Fruit fly (Drosophila melanogaster) whole organism, embryonic: ENCODE results near the gene CG33298.
A peak's percentile ranks its signal among the peaks of the same experiment; 100 is the strongest.

ENCODE experiments used
- ATbp ChIP-seq: fragments of 200-800 bp; sonication (Bioruptor generic); optimal IDR thresholded peaks from 2 replicates; lab custom pipeline; 2017; ENCODE audit warnings: missing biosample characterization, mild to moderate bottlenecking, missing genetic modification characterization, missing genetic modification reagents
- CG10147 ChIP-seq: fragments of 200-800 bp; sonication (Bioruptor generic); optimal IDR thresholded peaks from 2 replicates; lab custom pipeline; 2019; ENCODE audit warnings: missing biosample characterization, mild to moderate bottlenecking, missing genetic modification characterization, moderate library complexity
- CG10959 ChIP-seq: fragments of 200-800 bp; sonication (Bioruptor generic); IDR thresholded peaks from 2 replicates; pipeline ENCODE4 v1.3.6; 2022; ENCODE audit warnings: missing biosample characterization, missing genetic modification characterization
- CG10979 ChIP-seq: fragments of 200-800 bp; sonication (Bioruptor generic); optimal IDR thresholded peaks from 2 replicates; lab custom pipeline; 2018; ENCODE audit warnings: missing biosample characterization, mild to moderate bottlenecking, missing genetic modification characterization, moderate library complexity
- CG1233 ChIP-seq: fragments of 200-800 bp; sonication (Bioruptor generic); optimal IDR thresholded peaks from 4 replicates; lab custom pipeline; 2018; ENCODE audit warnings: missing biosample characterization, mild to moderate bottlenecking, missing genetic modification characterization
- CG13123 ChIP-seq: fragments of 200-800 bp; sonication (Bioruptor generic); optimal IDR thresholded peaks from 2 replicates; lab custom pipeline; 2016; ENCODE audit warnings: missing biosample characterization, missing genetic modification characterization
- CG14667 ChIP-seq: fragments of 200-800 bp; sonication (Bioruptor generic); IDR thresholded peaks from 2 replicates; pipeline ENCODE4 v1.3.6; 2022; ENCODE audit warnings: missing biosample characterization, missing genetic modification characterization
- CG15514 ChIP-seq: fragments of 200-800 bp; sonication (Bioruptor generic); optimal IDR thresholded peaks from 3 replicates; lab custom pipeline; 2017; ENCODE audit warnings: missing biosample characterization, missing genetic modification characterization, mild to moderate bottlenecking, moderate library complexity, missing genetic modification reagents
- CG17912 ChIP-seq: fragments of 200-800 bp; sonication (Bioruptor generic); optimal IDR thresholded peaks from 2 replicates; lab custom pipeline; 2018; ENCODE audit warnings: missing biosample characterization, mild to moderate bottlenecking, missing genetic modification characterization
- CG3065 ChIP-seq: fragments of 200-800 bp; sonication (Bioruptor generic); optimal IDR thresholded peaks from 2 replicates; lab custom pipeline; 2016; ENCODE audit warnings: missing biosample characterization, missing genetic modification characterization
- CG31365 ChIP-seq: fragments of 200-800 bp; sonication (Bioruptor generic); optimal IDR thresholded peaks from 2 replicates; lab custom pipeline; 2018; ENCODE audit warnings: missing biosample characterization, mild to moderate bottlenecking, missing genetic modification characterization
- CG6765 ChIP-seq: fragments of 200-800 bp; sonication (Bioruptor generic); optimal IDR thresholded peaks from 3 replicates; lab custom pipeline; 2017; ENCODE audit warnings: missing biosample characterization, mild to moderate bottlenecking, missing genetic modification characterization
- CG6813 ChIP-seq: fragments of 200-800 bp; sonication (Bioruptor generic); optimal IDR thresholded peaks from 2 replicates; lab custom pipeline; 2017; ENCODE audit warnings: missing biosample characterization, missing genetic modification characterization, mild to moderate bottlenecking, moderate library complexity, missing genetic modification reagents
- CG7271 ChIP-seq: fragments of 200-800 bp; sonication (Bioruptor generic); optimal IDR thresholded peaks from 2 replicates; lab custom pipeline; 2018; ENCODE audit warnings: missing biosample characterization, mild to moderate bottlenecking, missing genetic modification characterization, moderate library complexity
- CG8290 ChIP-seq, 3 experiments: fragments of 200-800 bp; sonication (Bioruptor generic); optimal IDR thresholded peaks; 2 replicates each; lab custom pipeline; 2016 to 2019; ENCODE audit warnings: missing biosample characterization in 3 of 3, missing genetic modification characterization in 3 of 3, mild to moderate bottlenecking in 2 of 3, moderate library complexity in 1 of 3
- Fer2 ChIP-seq: fragments of 200-800 bp; sonication (Bioruptor generic); optimal IDR thresholded peaks from 2 replicates; lab custom pipeline; 2018; ENCODE audit warnings: missing biosample characterization, mild to moderate bottlenecking, missing genetic modification characterization, moderate library complexity
- Hand ChIP-seq: fragments of 200-800 bp; sonication (Bioruptor generic); optimal IDR thresholded peaks from 2 replicates; lab custom pipeline; 2017; ENCODE audit warnings: mild to moderate bottlenecking, missing biosample characterization, missing genetic modification reagents, missing genetic modification characterization
- HmgZ ChIP-seq: fragments of 200-800 bp; sonication (Bioruptor generic); optimal IDR thresholded peaks from 2 replicates; lab custom pipeline; 2018; ENCODE audit warnings: missing biosample characterization, mild to moderate bottlenecking, missing genetic modification characterization
- Hmr ChIP-seq: fragments of 200-800 bp; sonication (Bioruptor generic); optimal IDR thresholded peaks from 3 replicates; lab custom pipeline; 2017; ENCODE audit warnings: mild to moderate bottlenecking, missing biosample characterization, missing genetic modification reagents, missing genetic modification characterization
- Hr3 ChIP-seq: fragments of 200-800 bp; sonication (Bioruptor generic); optimal IDR thresholded peaks from 3 replicates; lab custom pipeline; 2016; ENCODE audit warnings: missing biosample characterization, missing genetic modification characterization
- Oaz ChIP-seq: fragments of 200-800 bp; sonication (Bioruptor generic); IDR thresholded peaks from 2 replicates; pipeline ENCODE4 v1.3.6; 2022; ENCODE audit warnings: missing biosample characterization, missing genetic modification characterization
- Sry-β ChIP-seq: fragments of 200-800 bp; sonication (Bioruptor generic); optimal IDR thresholded peaks from 2 replicates; lab custom pipeline; 2018; ENCODE audit warnings: missing biosample characterization, mild to moderate bottlenecking, missing genetic modification characterization, moderate library complexity
- TFAM ChIP-seq: fragments of 200-800 bp; sonication (Bioruptor generic); optimal IDR thresholded peaks from 2 replicates; lab custom pipeline; 2017; ENCODE audit warnings: missing biosample characterization, missing genetic modification characterization, inconsistent platforms
- ab ChIP-seq: fragments of 200-800 bp; sonication (Bioruptor generic); optimal IDR thresholded peaks from 2 replicates; lab custom pipeline; 2016; ENCODE audit warnings: missing biosample characterization, missing genetic modification characterization
- abd-A ChIP-seq: fragments of 200-800 bp; sonication (Bioruptor generic); optimal IDR thresholded peaks from 3 replicates; lab custom pipeline; 2019; ENCODE audit warnings: missing biosample characterization, mild to moderate bottlenecking, missing genetic modification characterization, moderate library complexity
- al ChIP-seq: fragments of 200-800 bp; sonication (Bioruptor generic); IDR thresholded peaks from 2 replicates; pipeline ENCODE4 v1.3.6; 2022; ENCODE audit warnings: missing biosample characterization, missing genetic modification characterization
- cad ChIP-seq: fragments of >200 bp; optimal IDR thresholded peaks from 2 replicates; lab custom pipeline; 2017; ENCODE audit warnings: missing biosample characterization, missing genetic modification characterization
- chinmo ChIP-seq: fragments of 200-800 bp; sonication (Bioruptor generic); IDR thresholded peaks from 4 replicates; pipeline ENCODE4 v1.3.6; 2022; ENCODE audit warnings: missing biosample characterization, missing genetic modification characterization; ENCODE audit not compliant: partially characterized antibody
- ci ChIP-seq: fragments of 200-800 bp; sonication (Bioruptor generic); IDR thresholded peaks from 3 replicates; pipeline ENCODE4 v1.3.6; 2022; ENCODE audit warnings: missing biosample characterization, missing genetic modification characterization
- cwo ChIP-seq: fragments of 200-800 bp; sonication (Bioruptor generic); optimal IDR thresholded peaks from 3 replicates; lab custom pipeline; 2017; ENCODE audit warnings: missing biosample characterization, missing genetic modification characterization, mild to moderate bottlenecking, moderate library complexity, missing genetic modification reagents
- dmrt11E ChIP-seq: fragments of 200-800 bp; sonication (Bioruptor generic); optimal IDR thresholded peaks from 3 replicates; lab custom pipeline; 2018; ENCODE audit warnings: missing biosample characterization, mild to moderate bottlenecking, missing genetic modification characterization, moderate library complexity
- fd64A ChIP-seq: fragments of 200-800 bp; sonication (Bioruptor generic); optimal IDR thresholded peaks from 3 replicates; lab custom pipeline; 2018; ENCODE audit warnings: missing biosample characterization, mild to moderate bottlenecking, missing genetic modification characterization
- gce ChIP-seq: fragments of 200-800 bp; sonication (Bioruptor generic); IDR thresholded peaks from 3 replicates; pipeline ENCODE4 v1.3.6; 2022; ENCODE audit warnings: missing biosample characterization, missing genetic modification characterization
- gem ChIP-seq: fragments of 200-800 bp; sonication (Bioruptor generic); optimal IDR thresholded peaks from 2 replicates; lab custom pipeline; 2019; ENCODE audit warnings: missing biosample characterization, mild to moderate bottlenecking, missing genetic modification characterization, moderate library complexity
- h ChIP-seq: fragments of >200 bp; optimal IDR thresholded peaks from 2 replicates; lab custom pipeline; 2017
- her ChIP-seq: fragments of 200-800 bp; sonication (Bioruptor generic); optimal IDR thresholded peaks from 2 replicates; lab custom pipeline; 2016; ENCODE audit warnings: missing biosample characterization, missing genetic modification characterization
- kah ChIP-seq: fragments of 200-800 bp; sonication (Bioruptor generic); optimal IDR thresholded peaks from 2 replicates; lab custom pipeline; 2018; ENCODE audit warnings: missing biosample characterization, mild to moderate bottlenecking, missing genetic modification characterization
- kni ChIP-seq: fragments of 200-800 bp; sonication (Bioruptor generic); optimal IDR thresholded peaks from 3 replicates; lab custom pipeline; 2017; ENCODE audit warnings: mild to moderate bottlenecking, missing biosample characterization, missing genetic modification reagents, missing genetic modification characterization
- lov ChIP-seq, 2 experiments: fragments of 200-800 bp in 1 of 2; fragments of >200 bp in 1 of 2; sonication (Bioruptor generic) in 1 of 2; IDR thresholded peaks in 1 of 2; optimal IDR thresholded peaks in 1 of 2; 2 replicates in 1 of 2; 3 replicates in 1 of 2; pipeline versions ENCODE4 v1.3.6 to Lab custom; 2017 to 2022; ENCODE audit warnings: missing biosample characterization in 1 of 2, missing genetic modification characterization in 1 of 2
- mirr ChIP-seq: fragments of 200-800 bp; sonication (Bioruptor generic); optimal IDR thresholded peaks from 3 replicates; lab custom pipeline; 2018; ENCODE audit warnings: missing biosample characterization, mild to moderate bottlenecking, missing genetic modification characterization
- nmo ChIP-seq: fragments of 200-800 bp; sonication (Bioruptor generic); optimal IDR thresholded peaks from 2 replicates; lab custom pipeline; 2018; ENCODE audit warnings: missing biosample characterization, mild to moderate bottlenecking, missing genetic modification characterization, moderate library complexity
- oc ChIP-seq: fragments of 200-800 bp; sonication (Bioruptor generic); optimal IDR thresholded peaks from 2 replicates; lab custom pipeline; 2018; ENCODE audit warnings: missing biosample characterization, mild to moderate bottlenecking, missing genetic modification characterization, moderate library complexity
- scrt ChIP-seq: fragments of 200-800 bp; sonication (Bioruptor generic); optimal IDR thresholded peaks from 2 replicates; lab custom pipeline; 2018; ENCODE audit warnings: missing biosample characterization, mild to moderate bottlenecking, missing genetic modification characterization, moderate library complexity
- sd ChIP-seq: fragments of 200-800 bp; sonication (Bioruptor generic); optimal IDR thresholded peaks from 3 replicates; lab custom pipeline; 2018; ENCODE audit warnings: missing biosample characterization, mild to moderate bottlenecking, missing genetic modification characterization, moderate library complexity
- tll ChIP-seq, 2 experiments: fragments of 200-800 bp in 1 of 2; fragments of >200 bp in 1 of 2; sonication (Bioruptor generic) in 1 of 2; optimal IDR thresholded peaks; 2 replicates each; lab custom pipeline; 2017 to 2019; ENCODE audit warnings: missing biosample characterization in 2 of 2, missing genetic modification characterization in 2 of 2, mild to moderate bottlenecking in 1 of 2, moderate library complexity in 1 of 2
- usp ChIP-seq: fragments of >200 bp; optimal IDR thresholded peaks from 2 replicates; lab custom pipeline; 2017; ENCODE audit warnings: missing biosample characterization, missing genetic modification characterization
- z ChIP-seq: fragments of 200-800 bp; sonication (Bioruptor generic); IDR thresholded peaks from 3 replicates; pipeline ENCODE4 v1.3.6; 2022; ENCODE audit warnings: missing biosample characterization, missing genetic modification characterization
- zf30C ChIP-seq: fragments of 200-800 bp; sonication (Bioruptor generic); optimal IDR thresholded peaks from 3 replicates; lab custom pipeline; 2018; ENCODE audit warnings: missing biosample characterization, mild to moderate bottlenecking, missing genetic modification characterization

CG33298 gene

DNA sequence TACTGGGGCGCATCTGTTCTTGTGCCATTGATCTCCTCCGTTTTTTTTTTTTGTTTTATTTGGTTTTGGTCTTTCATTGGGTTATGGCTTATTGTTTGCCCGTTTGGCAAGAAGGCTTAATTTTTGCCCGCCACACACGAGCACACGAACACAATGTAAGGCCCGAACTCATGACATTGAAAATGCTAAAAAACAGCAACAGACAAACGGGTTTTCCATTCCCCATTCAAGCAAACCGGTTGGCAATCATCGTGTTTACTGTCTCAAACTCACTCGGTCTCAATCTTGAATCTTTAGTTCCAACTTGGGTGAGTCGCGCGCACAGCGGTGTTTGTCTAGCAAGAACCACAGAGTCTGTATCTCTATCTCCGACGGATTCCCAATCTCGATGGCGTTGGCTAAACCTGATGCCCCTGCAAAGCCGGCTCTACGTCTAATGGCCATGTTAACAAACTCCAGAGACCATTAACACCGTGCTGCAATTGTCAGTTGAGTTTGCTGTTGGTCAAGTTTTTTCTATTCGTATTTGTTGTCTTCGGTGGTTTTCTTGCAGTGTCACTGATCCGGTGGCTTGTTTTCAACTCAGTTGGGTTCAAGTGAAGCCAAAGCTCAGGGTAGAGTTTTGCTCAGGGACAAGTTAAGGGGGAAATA is 13.4 kb downstream of the CG33298 start (continued):
- no peak for TF ChIP-seq CG13123 (GFP tag; lab: Kevin White, UChicago)
- peak; percentile 0 for TF ChIP-seq ATbp
- no peak for TF ChIP-seq CG7271 (tag; lab: Kevin White, UChicago)
- TF ChIP-seq gce (GFP tag; lab: Robert Waterston, UW) = no peak
- no peak for TF ChIP-seq HmgZ
- TF ChIP-seq Hand = no peak
- no peak for TF ChIP-seq CG8290 (GFP tag; optimal IDR thresholded peaks at IDR 0.05; lab: Kevin White, UChicago)
- TF ChIP-seq CG8290 (tag; optimal IDR thresholded peaks at IDR 0.05; lab: Kevin White, UChicago) = peak in 1 of 2 experiments; percentile 48
- peak; percentile 7 for TF ChIP-seq CG6813 (GFP tag; lab: Kevin White, UChicago)
- TF ChIP-seq nmo = no peak
- TF ChIP-seq lov (optimal IDR thresholded peaks at IDR 0.05; lab: Kevin White, UChicago) = no peak
- 0 out of 3 replicates have a peak, but pooled peaks have one; percentile 48 for TF ChIP-seq lov (GFP tag; IDR thresholded peaks at IDR 0.05; lab: Robert Waterston, UW)
- no peak for TF ChIP-seq dmrt11E (tag; lab: Kevin White, UChicago)
- 0 out of 3 replicates have a peak, but pooled peaks have one; percentile 24 for TF ChIP-seq ci (GFP tag; lab: Robert Waterston, UW)
- no peak for TF ChIP-seq CG10959 (GFP tag; lab: Robert Waterston, UW)
- no peak for TF ChIP-seq kah
- TF ChIP-seq tll (GFP tag; optimal IDR thresholded peaks at IDR 0.05; lab: Kevin White, UChicago) = no peak
- no peak for TF ChIP-seq Sry-β (GFP tag; lab: Kevin White, UChicago)
- peak; percentile 26 for TF ChIP-seq cwo (GFP tag; lab: Kevin White, UChicago)
- no peak for TF ChIP-seq h (lab: Kevin White, UChicago)
- TF ChIP-seq al (GFP tag; lab: Robert Waterston, UW) = no peak
- TF ChIP-seq CG10147 (GFP tag; lab: Kevin White, UChicago) = no peak
- TF ChIP-seq CG10979 (tag; lab: Kevin White, UChicago) = no peak
- TF ChIP-seq cad = no peak
- peak; percentile 43 for TF ChIP-seq mirr (GFP tag; lab: Kevin White, UChicago)
- TF ChIP-seq Hmr (GFP tag; lab: Kevin White, UChicago) = peak; percentile 1
- TF ChIP-seq CG31365 (tag; lab: Kevin White, UChicago) = no peak
- no peak for TF ChIP-seq Fer2 (tag; lab: Kevin White, UChicago)
- peak; percentile 88; the same call in 3 of the 4 replicates for TF ChIP-seq chinmo (GFP tag; lab: Robert Waterston, UW)
- TF ChIP-seq abd-A (tag; lab: Kevin White, UChicago) = peak; percentile 48
- no peak for TF ChIP-seq TFAM
- no peak for TF ChIP-seq CG15514
- peak; percentile 26 for TF ChIP-seq sd (tag; lab: Kevin White, UChicago)
- TF ChIP-seq fd64A (GFP tag; lab: Kevin White, UChicago) = no peak
- TF ChIP-seq CG17912 (GFP tag; lab: Kevin White, UChicago) = no peak
- peak; percentile 65 for TF ChIP-seq kni (GFP tag; lab: Kevin White, UChicago)
- TF ChIP-seq gem = no peak
- no peak for TF ChIP-seq usp (GFP tag; lab: Kevin White, UChicago)
- TF ChIP-seq z = 0 out of 3 replicates have a peak, but pooled peaks have one; percentile 8
- TF ChIP-seq CG6765 (GFP tag; lab: Kevin White, UChicago) = no peak
- no peak for TF ChIP-seq ab (GFP tag; lab: Kevin White, UChicago)
- TF ChIP-seq zf30C (GFP tag; lab: Kevin White, UChicago) = no peak
- no peak for TF ChIP-seq Oaz (GFP tag; lab: Robert Waterston, UW)
- no peak for TF ChIP-seq Hr3 (GFP tag; lab: Kevin White, UChicago)
- TF ChIP-seq CG1233 (GFP tag; lab: Kevin White, UChicago) = no peak
- TF ChIP-seq CG3065 = no peak
- no peak for TF ChIP-seq scrt (GFP tag; lab: Kevin White, UChicago)
- TF ChIP-seq CG14667 (GFP tag; lab: Robert Waterston, UW) = no peak
- TF ChIP-seq her (GFP tag; lab: Kevin White, UChicago) = no peak
- TF ChIP-seq oc (tag; lab: Kevin White, UChicago) = peak; percentile 25
